Fruit fly (Drosophila melanogaster): ENCODE data around the gene CG11878.

CG11878 gene

DNA sequence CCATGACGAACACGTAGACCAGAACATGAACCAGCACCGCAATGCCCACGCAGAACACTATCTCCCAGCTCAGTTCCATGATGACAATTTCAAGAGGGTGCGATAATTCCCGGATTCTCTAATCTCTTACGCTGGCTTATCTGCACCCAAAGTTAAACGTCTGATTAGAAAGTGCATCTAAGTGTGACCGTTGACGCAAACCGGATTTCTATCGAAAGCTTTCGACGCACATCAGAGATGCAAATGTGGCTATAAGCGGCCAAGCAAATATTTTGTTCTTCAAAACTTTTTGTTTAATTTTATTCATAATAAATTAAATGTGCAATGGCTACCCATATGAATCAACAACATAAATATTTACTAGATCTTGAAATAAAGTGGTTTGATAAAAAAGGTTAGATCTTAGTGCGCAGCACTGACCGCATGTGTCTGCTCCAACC lies 11.3 kb upstream of the CG11878 start, which contains the start of the genes Kdsr and CG11858 (continued):
- TF ChIP-seq CG4328 (GFP tag; optimal IDR thresholded peaks at IDR 0.05) (no peak), Sox102F (GFP tag; optimal IDR thresholded peaks at IDR 0.05) (peak; percentile 72), Asciz (GFP tag; optimal IDR thresholded peaks at IDR 0.05) (no peak), NfI (GFP tag; optimal IDR thresholded peaks at IDR 0.05) (peak; percentile 40), croc (GFP tag; conservative IDR thresholded peaks at IDR 0.05) (peak; percentile 39; the same call in 1 of the 3 replicates), Doc2 (GFP tag; IDR thresholded peaks at IDR 0.05) (no peak), Camta (GFP tag; optimal IDR thresholded peaks at IDR 0.05) (peak; percentile 16), CG7271 (tag; optimal IDR thresholded peaks at IDR 0.05) (no peak), CG4282 (GFP tag; optimal IDR thresholded peaks at IDR 0.05) (no peak), Atf-2 (GFP tag; optimal IDR thresholded peaks at IDR 0.05) (no peak), CG7372 (GFP tag; IDR thresholded peaks at IDR 0.05) (peak; percentile 35; the same call in 1 of the 2 replicates), rib (GFP tag; IDR thresholded peaks at IDR 0.05) (peak; percentile 38; the same call in 1 of the 2 replicates), CG18619 (GFP tag; optimal IDR thresholded peaks at IDR 0.05) (peak; percentile 25), luna (GFP tag; optimal IDR thresholded peaks at IDR 0.05) (peak; percentile 40), chinmo (GFP tag; IDR thresholded peaks at IDR 0.05; ENCODE audit: partially characterized antibody) (peak; percentile 95), ac (GFP tag; optimal IDR thresholded peaks at IDR 0.05) (no peak), CG10543 (GFP tag; optimal IDR thresholded peaks at IDR 0.05) (peak; percentile 59), nom (GFP tag; optimal IDR thresholded peaks at IDR 0.05) (no peak), fd64A (GFP tag; optimal IDR thresholded peaks at IDR 0.05) (no peak), Mes4 (GFP tag; optimal IDR thresholded peaks at IDR 0.05) (no peak), Mrtf (GFP tag; IDR thresholded peaks at IDR 0.05) (no peak), Gug (GFP tag; IDR thresholded peaks at IDR 0.05) (no peak), CG2199 (GFP tag; IDR thresholded peaks at IDR 0.05) (no peak), sna (GFP tag; IDR thresholded peaks at IDR 0.05; ENCODE audit: partially characterized antibody) (no peak), TFAM (GFP tag; optimal IDR thresholded peaks at IDR 0.05) (no peak), vfl (GFP tag; optimal IDR thresholded peaks at IDR 0.05) (peak; percentile 3), jumu (GFP tag; optimal IDR thresholded peaks at IDR 0.05) (peak; percentile 44), ftz-f1 (GFP tag; optimal IDR thresholded peaks at IDR 0.05) (peak; percentile 25), CG30431 (GFP tag; optimal IDR thresholded peaks at IDR 0.05) (no peak), chif (GFP tag; optimal IDR thresholded peaks at IDR 0.05) (peak; percentile 49 to 56), GATAe (GFP tag; conservative IDR thresholded peaks at IDR 0.05) (peak; percentile 61), Dbx (GFP tag; IDR thresholded peaks at IDR 0.05) (peak; percentile 61; the same call in 1 of the 3 replicates), klu (GFP tag; IDR thresholded peaks at IDR 0.05) (peak; percentile 38; the same call in 1 of the 2 replicates), Atf3 (GFP tag; optimal IDR thresholded peaks at IDR 0.05) (peak; percentile 53), Hr39 (optimal IDR thresholded peaks at IDR 0.05) (no peak), CG9876 (GFP tag; optimal IDR thresholded peaks at IDR 0.05) (no peak), CG13894 (tag; optimal IDR thresholded peaks at IDR 0.05) (peak; percentile 57), Oaz (GFP tag; IDR thresholded peaks at IDR 0.05) (no peak), Side (GFP tag; optimal IDR thresholded peaks at IDR 0.05) (peak; percentile 3), CG34224 (GFP tag; IDR thresholded peaks at IDR 0.05; ENCODE audit: partially characterized antibody) (no peak), CG31224 (GFP tag; IDR thresholded peaks at IDR 0.05) (peak; percentile 42; the same call in 1 of the 2 replicates), Opbp (GFP tag; IDR thresholded peaks at IDR 0.05; ENCODE audit: partially characterized antibody) (no peak), gem (tag; optimal IDR thresholded peaks at IDR 0.05) (no peak), CG33557 (GFP tag; optimal IDR thresholded peaks at IDR 0.05) (peak; percentile 26), tna (GFP tag; IDR thresholded peaks at IDR 0.05; ENCODE audit: partially characterized antibody) (no peak), peb (GFP tag; IDR thresholded peaks at IDR 0.05) (peak; percentile 47; the same call in 1 of the 2 replicates), en (GFP tag; optimal IDR thresholded peaks at IDR 0.05) (no peak), CG12391 (tag; optimal IDR thresholded peaks at IDR 0.05) (peak; percentile 79), CG13775 (GFP tag; optimal IDR thresholded peaks at IDR 0.05) (peak; percentile 73), ro (GFP tag; IDR thresholded peaks at IDR 0.05) (no peak), Taf1 (GFP tag; IDR thresholded peaks at IDR 0.05) (peak; percentile 52)
